Fruit fly (Drosophila melanogaster) whole organism, adult: ENCODE data around the gene glob2.

Experiments used
- CG11617 ChIP-seq: fragments of 200-800 bp; sonication (Bioruptor generic); optimal IDR thresholded peaks from 2 replicates; lab custom pipeline; 2017; ENCODE audit warnings: mild to moderate bottlenecking, missing biosample characterization, missing genetic modification reagents, missing genetic modification characterization
- CG14711 ChIP-seq: fragments of 200-800 bp; sonication (Bioruptor generic); optimal IDR thresholded peaks from 2 replicates; lab custom pipeline; 2018; ENCODE audit warnings: missing biosample characterization, mild to moderate bottlenecking, missing genetic modification characterization, moderate library complexity
- CG33017 ChIP-seq: fragments of 200-800 bp; sonication (Bioruptor generic); optimal IDR thresholded peaks from 2 replicates; lab custom pipeline; 2018; ENCODE audit warnings: missing biosample characterization, mild to moderate bottlenecking, missing genetic modification characterization, moderate library complexity
- CG5204 ChIP-seq: fragments of 200-800 bp; sonication (Bioruptor generic); optimal IDR thresholded peaks from 2 replicates; lab custom pipeline; 2016; ENCODE audit warnings: missing biosample characterization, missing genetic modification characterization
- CG7101 ChIP-seq: fragments of 200-800 bp; sonication (Bioruptor generic); optimal IDR thresholded peaks from 2 replicates; lab custom pipeline; 2018; ENCODE audit warnings: missing biosample characterization, mild to moderate bottlenecking, missing genetic modification characterization, moderate library complexity
- Hr96 ChIP-seq: fragments of 200-800 bp; sonication (Bioruptor generic); optimal IDR thresholded peaks from 2 replicates; lab custom pipeline; 2016; ENCODE audit warnings: missing biosample characterization, missing genetic modification characterization
- bab1 ChIP-seq: fragments of 200-800 bp; sonication (Bioruptor generic); optimal IDR thresholded peaks from 3 replicates; lab custom pipeline; 2019; ENCODE audit warnings: missing biosample characterization, mild to moderate bottlenecking, missing genetic modification characterization, moderate library complexity
- cic ChIP-seq: fragments of 200-800 bp; sonication (Bioruptor generic); optimal IDR thresholded peaks from 2 replicates; lab custom pipeline; 2017; ENCODE audit warnings: missing biosample characterization, mild to moderate bottlenecking, missing genetic modification characterization, moderate library complexity
- ovo ChIP-seq: fragments of 200-800 bp; sonication (Bioruptor generic); optimal IDR thresholded peaks from 2 replicates; lab custom pipeline; 2016; ENCODE audit warnings: missing biosample characterization, missing genetic modification characterization
- tj ChIP-seq: fragments of 200-800 bp; sonication (Bioruptor generic); optimal IDR thresholded peaks from 3 replicates; lab custom pipeline; 2017; ENCODE audit warnings: missing biosample characterization, mild to moderate bottlenecking, missing genetic modification characterization, moderate library complexity

- TF ChIP-seq CG14711 (tag; lab: Kevin White, UChicago) (no peak), CG33017 (tag; lab: Kevin White, UChicago) (no peak), ovo (GFP tag; lab: Kevin White, UChicago) (no peak), tj (GFP tag; lab: Kevin White, UChicago) (no peak), CG7101 (tag; lab: Kevin White, UChicago) (no peak), CG11617 (no peak), CG5204 (GFP tag; lab: Kevin White, UChicago) (no peak), cic (GFP tag; lab: Kevin White, UChicago) (no peak), bab1 (GFP tag; lab: Kevin White, UChicago) (no peak), Hr96 (no peak)
Observed at dm6 chr3R:6593068-6593567, 15.6 kb downstream of the glob2 start, which contains the start of gene dpr11.
